Worm (Caenorhabditis elegans) whole organism, L1 larva: ENCODE measurements around the gene Y43E12A.2.

ENCODE experiments used
- C16A3.4 ChIP-seq: fragments of 150-350 bp; optimal IDR thresholded peaks from 2 replicates; lab custom pipeline; 2014; ENCODE audit warnings: missing biosample characterization, missing genetic modification characterization
- C34B4.2 ChIP-seq: sonication (generic microtip); optimal IDR thresholded peaks from 2 replicates; lab custom pipeline; 2017; ENCODE audit warnings: mild to moderate bottlenecking, missing genetic modification characterization, missing compliant biosample characterization
- aha-1 ChIP-seq: fragments of 150-350 bp; optimal IDR thresholded peaks from 2 replicates; lab custom pipeline; 2014; ENCODE audit warnings: missing biosample characterization, missing genetic modification characterization
- aly-2 ChIP-seq: fragments of 150-350 bp; optimal IDR thresholded peaks from 2 replicates; lab custom pipeline; 2014; ENCODE audit warnings: missing biosample characterization, missing genetic modification characterization
- ama-1 ChIP-seq: fragments of 150-350 bp; optimal IDR thresholded peaks from 2 replicates; lab custom pipeline; 2014
- blmp-1 ChIP-seq: fragments of 150-350 bp; optimal IDR thresholded peaks from 2 replicates; lab custom pipeline; 2014; ENCODE audit warnings: missing biosample characterization, missing genetic modification characterization
- ceh-90 ChIP-seq: sonication (generic microtip); optimal IDR thresholded peaks from 2 replicates; lab custom pipeline; 2016; ENCODE audit warnings: missing genetic modification characterization, missing compliant biosample characterization
- ces-1 ChIP-seq: fragments of 150-350 bp; optimal IDR thresholded peaks from 2 replicates; lab custom pipeline; 2014; ENCODE audit warnings: missing biosample characterization, missing genetic modification reagents, missing genetic modification characterization
- dsc-1 ChIP-seq: sonication (generic microtip); optimal IDR thresholded peaks from 2 replicates; lab custom pipeline; 2016; ENCODE audit warnings: mild to moderate bottlenecking, missing genetic modification characterization, missing compliant biosample characterization
- efl-1 ChIP-seq, 4 experiments: fragments of 150-350 bp; optimal IDR thresholded peaks in 3 of 4; peaks in 1 of 4; 1 replicate in 1 of 4; 2 replicates in 3 of 4; lab custom pipeline; 2014; ENCODE audit warnings: missing biosample characterization in 2 of 4, missing genetic modification characterization in 2 of 4, missing genetic modification reagents in 2 of 4
- efl-3 ChIP-seq: fragments of 200-800 bp; sonication (Bioruptor generic); optimal IDR thresholded peaks from 2 replicates; lab custom pipeline; 2018; ENCODE audit warnings: mild to moderate bottlenecking, missing genetic modification characterization, missing compliant biosample characterization
- egl-27 ChIP-seq, 2 experiments: fragments of 150-350 bp in 1 of 2; sonication (generic microtip); optimal IDR thresholded peaks; 3 replicates each; lab custom pipeline; 2017 to 2018; ENCODE audit warnings: missing biosample characterization in 2 of 2, missing genetic modification characterization in 2 of 2, missing genetic modification reagents in 2 of 2
- elt-2 ChIP-seq: sonication (generic microtip); optimal IDR thresholded peaks from 2 replicates; lab custom pipeline; 2016; ENCODE audit warnings: missing genetic modification characterization, mild to moderate bottlenecking, inconsistent platforms, missing compliant biosample characterization, missing genetic modification reagents
- elt-3 ChIP-seq, 6 experiments: fragments of 150-350 bp in 1 of 6; sonication (generic microtip); optimal IDR thresholded peaks; 2 replicates each; lab custom pipeline; 2017 to 2018; ENCODE audit warnings: missing biosample characterization in 6 of 6, missing genetic modification characterization in 6 of 6, inconsistent platforms in 1 of 6
- fkh-10 ChIP-seq: sonication (generic microtip); optimal IDR thresholded peaks from 2 replicates; lab custom pipeline; 2017; ENCODE audit warnings: missing biosample characterization, missing genetic modification reagents, missing genetic modification characterization
- fos-1 ChIP-seq: fragments of 150-350 bp; optimal IDR thresholded peaks from 2 replicates; lab custom pipeline; 2014; ENCODE audit warnings: missing biosample characterization, missing genetic modification characterization
- grh-1 ChIP-seq: fragments of 200-800 bp; sonication (Bioruptor generic); IDR thresholded peaks from 2 replicates; pipeline ENCODE4 v1.3.6; 2022; ENCODE audit warnings: missing genetic modification reagents, missing genetic modification characterization, missing compliant biosample characterization
- hlh-4 ChIP-seq: sonication (generic microtip); optimal IDR thresholded peaks from 2 replicates; lab custom pipeline; 2016; ENCODE audit warnings: mild to moderate bottlenecking, missing genetic modification characterization, missing compliant biosample characterization
- lin-15B ChIP-seq: fragments of 150-350 bp; sonication (generic microtip); optimal IDR thresholded peaks from 3 replicates; lab custom pipeline; 2014; ENCODE audit warnings: missing biosample characterization, missing genetic modification characterization
- lin-35 ChIP-seq, 2 experiments: fragments of 150-350 bp; optimal IDR thresholded peaks; 2 replicates each; lab custom pipeline; 2014; ENCODE audit warnings: missing biosample characterization in 2 of 2, missing genetic modification characterization in 2 of 2, missing genetic modification reagents in 2 of 2
- lsy-2 ChIP-seq, 2 experiments: fragments of 150-350 bp; optimal IDR thresholded peaks; 2 replicates each; lab custom pipeline; 2014; ENCODE audit warnings: missing biosample characterization in 2 of 2, missing genetic modification characterization in 2 of 2
- mdl-1 ChIP-seq, 2 experiments: fragments of 150-350 bp; optimal IDR thresholded peaks; 2 replicates each; lab custom pipeline; 2014 to 2017; ENCODE audit warnings: missing biosample characterization in 2 of 2, missing genetic modification characterization in 2 of 2, inconsistent platforms in 1 of 2
- mef-2 ChIP-seq: fragments of 150-350 bp; optimal IDR thresholded peaks from 2 replicates; lab custom pipeline; 2014; ENCODE audit warnings: missing biosample characterization, missing genetic modification characterization
- mep-1 ChIP-seq: fragments of 150-350 bp; optimal IDR thresholded peaks from 2 replicates; lab custom pipeline; 2014; ENCODE audit warnings: missing biosample characterization, missing genetic modification characterization
- nhr-12 ChIP-seq: sonication (generic microtip); optimal IDR thresholded peaks from 2 replicates; lab custom pipeline; 2017; ENCODE audit warnings: missing biosample characterization, missing genetic modification characterization
- nhr-19 ChIP-seq: fragments of 200-800 bp; sonication (Bioruptor generic); conservative IDR thresholded peaks from 2 replicates; pipeline ENCODE4 v1.3.6; 2022; ENCODE audit warnings: missing genetic modification characterization, missing compliant biosample characterization
- nhr-28 ChIP-seq: fragments of 150-350 bp; optimal IDR thresholded peaks from 2 replicates; lab custom pipeline; 2014; ENCODE audit warnings: missing biosample characterization, missing genetic modification characterization
- nhr-76 ChIP-seq: sonication (generic microtip); optimal IDR thresholded peaks from 2 replicates; lab custom pipeline; 2017; ENCODE audit warnings: missing biosample characterization, missing genetic modification characterization
- nhr-77 ChIP-seq: fragments of 150-350 bp; optimal IDR thresholded peaks from 2 replicates; lab custom pipeline; 2014; ENCODE audit warnings: missing biosample characterization, missing genetic modification characterization
- nhr-84 ChIP-seq: sonication (generic microtip); optimal IDR thresholded peaks from 2 replicates; lab custom pipeline; 2017; ENCODE audit warnings: missing biosample characterization, missing genetic modification characterization
- nhr-90 ChIP-seq: sonication (generic microtip); optimal IDR thresholded peaks from 2 replicates; lab custom pipeline; 2016; ENCODE audit warnings: mild to moderate bottlenecking, missing genetic modification characterization, missing compliant biosample characterization; ENCODE audit not compliant: poor library complexity
- pag-3 ChIP-seq: sonication (generic microtip); optimal IDR thresholded peaks from 2 replicates; lab custom pipeline; 2017; ENCODE audit warnings: missing genetic modification characterization, mild to moderate bottlenecking, missing compliant biosample characterization, antibody characterized with exemption, borderline replicate concordance; ENCODE audit not compliant: insufficient read depth
- pax-3 ChIP-seq: fragments of 200-800 bp; sonication (Bioruptor generic); optimal IDR thresholded peaks from 2 replicates; lab custom pipeline; 2018; ENCODE audit warnings: mild to moderate bottlenecking, missing genetic modification characterization, moderate library complexity, missing compliant biosample characterization
- pqm-1 ChIP-seq: sonication (generic microtip); optimal IDR thresholded peaks from 3 replicates; lab custom pipeline; 2017; ENCODE audit warnings: missing biosample characterization, missing genetic modification characterization
- rnt-1 ChIP-seq: sonication (generic microtip); optimal IDR thresholded peaks from 2 replicates; lab custom pipeline; 2016; ENCODE audit warnings: mild to moderate bottlenecking, missing genetic modification characterization, moderate library complexity, missing compliant biosample characterization
- snu-23 ChIP-seq: sonication (generic microtip); optimal IDR thresholded peaks from 2 replicates; lab custom pipeline; 2016; ENCODE audit warnings: missing genetic modification characterization, missing compliant biosample characterization
- sox-4 ChIP-seq: sonication (generic microtip); optimal IDR thresholded peaks from 2 replicates; lab custom pipeline; 2016; ENCODE audit warnings: missing genetic modification characterization, missing compliant biosample characterization
- sptf-1 ChIP-seq: fragments of 150-350 bp; optimal IDR thresholded peaks from 2 replicates; lab custom pipeline; 2014; ENCODE audit warnings: missing biosample characterization, missing genetic modification characterization
- swsn-7 ChIP-seq: sonication (generic microtip); optimal IDR thresholded peaks from 2 replicates; lab custom pipeline; 2016; ENCODE audit warnings: missing genetic modification characterization, missing compliant biosample characterization
- tbx-2 ChIP-seq: sonication (generic microtip); optimal IDR thresholded peaks from 2 replicates; lab custom pipeline; 2016; ENCODE audit warnings: missing genetic modification characterization, missing compliant biosample characterization
- unc-130 ChIP-seq: fragments of 150-350 bp; optimal IDR thresholded peaks from 2 replicates; lab custom pipeline; 2017; ENCODE audit warnings: missing biosample characterization, missing genetic modification characterization, inconsistent platforms
- unc-62 ChIP-seq: fragments of 150-350 bp; optimal IDR thresholded peaks from 2 replicates; lab custom pipeline; 2014; ENCODE audit warnings: missing biosample characterization, missing genetic modification reagents, missing genetic modification characterization
- unc-86 ChIP-seq: sonication (generic microtip); optimal IDR thresholded peaks from 2 replicates; lab custom pipeline; 2016; ENCODE audit warnings: missing genetic modification characterization, missing compliant biosample characterization
- vab-15 ChIP-seq: sonication (generic microtip); optimal IDR thresholded peaks from 2 replicates; lab custom pipeline; 2017; ENCODE audit warnings: missing genotype, mild to moderate bottlenecking, missing genetic modification characterization, missing compliant biosample characterization
- xbp-1 ChIP-seq: sonication (generic microtip); optimal IDR thresholded peaks from 2 replicates; lab custom pipeline; 2016; ENCODE audit warnings: missing genetic modification characterization, missing compliant biosample characterization
- zip-4 ChIP-seq: fragments of 200-800 bp; sonication (Bioruptor generic); optimal IDR thresholded peaks from 2 replicates; lab custom pipeline; 2018; ENCODE audit warnings: mild to moderate bottlenecking, missing genetic modification characterization, moderate library complexity, missing compliant biosample characterization

Y43E12A.2 gene

DNA sequence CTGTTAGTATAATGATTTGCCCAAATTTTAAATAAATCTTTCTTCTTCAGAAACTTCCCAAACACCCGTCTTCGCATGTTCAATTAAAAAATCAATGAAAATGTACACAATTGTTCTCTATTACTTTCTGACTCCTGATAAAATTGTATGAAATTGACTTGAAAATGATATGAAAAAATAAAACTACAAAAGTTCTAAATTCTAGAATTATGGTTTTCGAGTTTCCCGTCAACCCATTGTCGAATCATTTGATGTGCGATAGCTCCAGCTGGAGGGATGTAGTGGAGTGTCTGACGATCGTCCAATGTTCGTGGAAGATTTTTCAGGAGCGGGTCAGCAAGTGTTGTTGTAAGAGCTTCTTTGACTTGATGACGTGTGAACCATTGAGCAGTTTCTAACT is 28.1 kb downstream of the Y43E12A.2 start:
- no peak for TF ChIP-seq unc-62 (GFP tag; lab: Kevin White, UChicago)
- TF ChIP-seq unc-86 (tag; lab: Kevin White, UChicago), result no peak
- no peak for TF ChIP-seq fos-1 (tag; lab: Kevin White, UChicago)

- no peak for TF ChIP-seq nhr-90
- no peak for TF ChIP-seq fkh-10 (GFP tag; lab: Kevin White, UChicago)
- TF ChIP-seq sox-4 (tag; lab: Kevin White, UChicago), result no peak
- TF ChIP-seq vab-15 (tag; lab: Kevin White, UChicago), result no peak
- TF ChIP-seq zip-4 (GFP tag; lab: Kevin White, UChicago), result no peak
- no peak for TF ChIP-seq blmp-1
- no peak for TF ChIP-seq unc-86 (tag; lab: Kevin White, UChicago)
- TF ChIP-seq elt-3 (tag; optimal IDR thresholded peaks at IDR 0.05; lab: Kevin White, UChicago), result no peak
- no peak for TF ChIP-seq nhr-77 (tag; lab: Kevin White, UChicago)
- no peak for TF ChIP-seq hlh-4
- TF ChIP-seq unc-62 (GFP tag; lab: Kevin White, UChicago), result no peak
- TF ChIP-seq aha-1, result no peak
- no peak for TF ChIP-seq lin-15B (tag; lab: Kevin White, UChicago)
- no peak for TF ChIP-seq xbp-1
- TF ChIP-seq ceh-90 (tag; lab: Kevin White, UChicago), result no peak
- TF ChIP-seq dsc-1 (tag; lab: Kevin White, UChicago), result no peak
- TF ChIP-seq egl-27 (tag; optimal IDR thresholded peaks at IDR 0.05; lab: Kevin White, UChicago), result no peak
- no peak for TF ChIP-seq rnt-1 (tag; lab: Kevin White, UChicago)
Measured at ce11 chrIV:11011920-11012319, 30.1 kb downstream of the Y43E12A.2 start, which contains the start of gene ndx-9. Gene ndx-9, minus strand, starts transcription at chrIV:11012020.

ce11 chrIV:11015881-11016280 is 34.0 kb downstream of the Y43E12A.2 start, which contains the start of gene F13H10.3:
Gene F13H10.3, minus strand, starts transcription at chrIV:11015953.
- no peak for TF ChIP-seq efl-1 (optimal IDR thresholded peaks at IDR 0.05; lab: Kevin White, UChicago)
- peak in 1 of 2 experiments; percentile 27 for TF ChIP-seq efl-1 (GFP tag; optimal IDR thresholded peaks at IDR 0.05 in 1 of 2; lab: Kevin White, UChicago)
- TF ChIP-seq mdl-1 (tag; optimal IDR thresholded peaks at IDR 0.05; lab: Kevin White, UChicago), result no peak
- TF ChIP-seq nhr-76 (tag; lab: Kevin White, UChicago), result no peak
- TF ChIP-seq mef-2 (tag; lab: Kevin White, UChicago), result no peak
- TF ChIP-seq elt-2, result peak; percentile 54
- TF ChIP-seq nhr-12 (tag; lab: Kevin White, UChicago), result no peak
- no peak for TF ChIP-seq pag-3 (tag; lab: Kevin White, UChicago)
- peak; percentile 8 for TF ChIP-seq nhr-90
- TF ChIP-seq lin-35 (GFP tag; optimal IDR thresholded peaks at IDR 0.05; lab: Kevin White, UChicago), result peak in 1 of 2 experiments; percentile 53
- peak; percentile 19 for TF ChIP-seq pqm-1
- TF ChIP-seq C34B4.2 (tag; lab: Kevin White, UChicago), result no peak
- TF ChIP-seq, all 84 proteins: peak for 5

DNA sequence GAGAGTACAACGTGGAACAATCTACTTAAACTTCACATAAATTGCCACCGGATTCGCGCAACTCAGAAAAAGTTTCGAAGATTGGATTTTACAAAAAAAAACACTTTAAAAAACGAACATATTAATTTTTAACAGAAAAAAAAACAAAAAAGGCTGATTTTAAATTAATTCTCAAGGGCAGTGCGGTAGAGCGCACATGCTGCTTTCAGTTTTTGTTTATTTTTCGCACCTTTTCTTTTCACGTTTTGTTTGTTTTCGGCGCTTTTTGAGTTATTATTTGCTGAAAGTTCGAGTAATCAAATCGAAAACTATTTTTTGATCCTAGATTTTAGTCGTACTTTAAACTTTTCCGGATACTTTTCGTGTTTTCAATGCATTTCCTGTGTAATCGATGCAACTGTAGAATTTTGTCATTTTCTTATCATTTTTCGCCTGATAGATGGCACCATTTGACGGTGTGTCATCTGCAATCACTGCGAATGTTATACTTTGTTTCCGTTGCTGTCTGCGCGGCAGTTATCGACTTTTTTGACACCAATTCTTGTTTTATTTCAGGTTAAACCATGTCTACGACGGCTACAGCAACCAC is 38.2 kb downstream of the Y43E12A.2 start, which contains the start of gene F13H10.8:
F13H10.8 (plus strand) TSS at position 556 of the 589 bp plus-strand sequence.
- TF ChIP-seq pax-3 (tag; lab: Kevin White, UChicago) (no peak), efl-3 (no peak), tbx-2 (peak; percentile 60), hlh-4 (no peak), ces-1 (GFP tag; lab: Kevin White, UChicago) (no peak), aly-2 (tag; lab: Kevin White, UChicago) (no peak), mef-2 (tag; lab: Kevin White, UChicago) (no peak), sptf-1 (no peak), grh-1 (GFP tag; lab: Robert Waterston, UW) (no peak), nhr-84 (tag; lab: Kevin White, UChicago) (no peak), pqm-1 (no peak), nhr-28 (tag; lab: Kevin White, UChicago) (no peak), nhr-19 (GFP tag; lab: Robert Waterston, UW) (no peak), mep-1 (peak; percentile 65), C16A3.4 (tag; lab: Kevin White, UChicago) (peak; percentile 10), snu-23 (peak; percentile 31), pag-3 (tag; lab: Kevin White, UChicago) (peak; percentile 22), unc-86 (tag; lab: Kevin White, UChicago) (no peak), unc-130 (tag; lab: Kevin White, UChicago) (no peak), lsy-2 (tag; optimal IDR thresholded peaks at IDR 0.05; lab: Kevin White, UChicago) (peak; percentile 9 to 50), swsn-7 (tag; lab: Kevin White, UChicago) (peak; percentile 19), nhr-76 (tag; lab: Kevin White, UChicago) (no peak), zip-4 (GFP tag; lab: Kevin White, UChicago) (no peak), ceh-90 (tag; lab: Kevin White, UChicago) (no peak), ama-1 (lab: Kevin White, UChicago) (no peak)
